Worm (Caenorhabditis elegans) whole organism, early embryonic: ENCODE results near the gene mig-13.

ENCODE experiments used
- B0310.2 ChIP-seq: sonication (generic microtip); optimal IDR thresholded peaks from 2 replicates; lab custom pipeline; 2016; ENCODE audit warnings: mild to moderate bottlenecking, missing genetic modification characterization, missing compliant biosample characterization
- aly-1 ChIP-seq: sonication (generic microtip); optimal IDR thresholded peaks from 2 replicates; lab custom pipeline; 2016; ENCODE audit warnings: missing genetic modification characterization, missing compliant biosample characterization
- ama-1 ChIP-seq: fragments of 150-350 bp; optimal IDR thresholded peaks from 2 replicates; lab custom pipeline; 2014
- flt-1 ChIP-seq: fragments of 200-800 bp; sonication (Bioruptor generic); IDR thresholded peaks from 2 replicates; pipeline ENCODE4 v1.3.6; 2022; ENCODE audit warnings: missing genetic modification characterization, missing compliant biosample characterization
- hmg-4 ChIP-seq: fragments of 200-800 bp; sonication (Bioruptor generic); optimal IDR thresholded peaks from 2 replicates; lab custom pipeline; 2018; ENCODE audit warnings: mild to moderate bottlenecking, missing genetic modification characterization, missing compliant biosample characterization
- pes-1 ChIP-seq: fragments of 200-800 bp; sonication (Bioruptor generic); IDR thresholded peaks from 2 replicates; pipeline ENCODE4 v1.3.6; 2022; ENCODE audit warnings: missing genetic modification reagents, missing genetic modification characterization, missing compliant biosample characterization
- scrt-1 ChIP-seq: fragments of 200-800 bp; sonication (Bioruptor generic); IDR thresholded peaks from 2 replicates; pipeline ENCODE4 v1.3.6; 2022; ENCODE audit warnings: missing genetic modification characterization, missing compliant biosample characterization
- sea-1 ChIP-seq: fragments of 200-800 bp; sonication (Bioruptor generic); conservative IDR thresholded peaks from 2 replicates; pipeline ENCODE4 v1.3.6; 2022; ENCODE audit warnings: missing genetic modification characterization, missing compliant biosample characterization
- tbx-11 ChIP-seq: fragments of 200-800 bp; sonication (Bioruptor generic); IDR thresholded peaks from 2 replicates; pipeline ENCODE4 v1.3.6; 2022; ENCODE audit warnings: missing genetic modification characterization, missing compliant biosample characterization
- tbx-37 ChIP-seq: fragments of 200-800 bp; sonication (Bioruptor generic); conservative IDR thresholded peaks from 2 replicates; pipeline ENCODE4 v1.3.6; 2022; ENCODE audit warnings: missing genetic modification reagents, missing genetic modification characterization, missing compliant biosample characterization
- tra-4 ChIP-seq: sonication (generic microtip); optimal IDR thresholded peaks from 2 replicates; lab custom pipeline; 2017; ENCODE audit warnings: missing genetic modification characterization, missing compliant biosample characterization

DNA sequence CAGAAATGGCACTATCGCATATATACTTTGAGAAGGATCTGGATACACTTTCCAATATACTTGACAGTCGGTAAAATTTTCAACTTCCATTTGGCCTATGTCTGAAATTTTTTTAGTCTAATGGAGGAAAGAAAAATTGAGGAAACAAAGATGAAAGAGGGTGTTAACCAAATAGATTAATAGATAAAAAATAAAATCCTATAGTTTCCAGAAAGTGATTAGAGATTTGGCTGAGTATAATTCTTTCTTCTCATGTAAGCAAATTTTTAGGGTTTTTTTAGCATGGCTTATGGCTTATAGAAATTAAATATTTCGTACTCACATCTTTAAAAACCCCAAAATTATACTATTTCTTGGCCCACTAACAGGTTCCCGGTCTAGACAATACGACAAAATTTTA lies 30.0 kb downstream of the mig-13 start, which contains the start of gene npr-1:
- no peak for TF ChIP-seq ama-1 (lab: Kevin White, UChicago)
- TF ChIP-seq tbx-37, result no peak
- no peak for TF ChIP-seq B0310.2 (tag; lab: Kevin White, UChicago)
- TF ChIP-seq hmg-4, result no peak
- TF ChIP-seq tra-4 (tag; lab: Kevin White, UChicago), result no peak
- TF ChIP-seq pes-1 (GFP tag; lab: Robert Waterston, UW), result no peak
- TF ChIP-seq aly-1 (tag; lab: Kevin White, UChicago), result no peak
- TF ChIP-seq tbx-11 (GFP tag; lab: Robert Waterston, UW), result no peak
- TF ChIP-seq sea-1 (GFP tag; lab: Robert Waterston, UW), result no peak
- no peak for TF ChIP-seq flt-1 (GFP tag; lab: Robert Waterston, UW)
- no peak for TF ChIP-seq scrt-1 (GFP tag; lab: Robert Waterston, UW)
